Worm (Caenorhabditis elegans) whole organism, L3 larva: ENCODE data around the gene rabr-2.

Experiments used
- ZK546.5 ChIP-seq: sonication (generic microtip); optimal IDR thresholded peaks from 2 replicates; lab custom pipeline; 2017; ENCODE audit warnings: missing biosample characterization, missing genetic modification characterization
- ceh-82 ChIP-seq: fragments of 150-350 bp; optimal IDR thresholded peaks from 2 replicates; lab custom pipeline; 2014; ENCODE audit warnings: missing biosample characterization, missing genetic modification characterization
- eor-1 ChIP-seq, 2 experiments: fragments of 150-350 bp; optimal IDR thresholded peaks; 2 replicates each; lab custom pipeline; 2014 to 2018; ENCODE audit warnings: missing biosample characterization in 2 of 2, missing genetic modification characterization in 2 of 2
- hmg-11 ChIP-seq: sonication (generic microtip); optimal IDR thresholded peaks from 2 replicates; lab custom pipeline; 2016; ENCODE audit warnings: missing genetic modification characterization, missing compliant biosample characterization
- nfya-1 ChIP-seq: sonication (generic microtip); optimal IDR thresholded peaks from 2 replicates; lab custom pipeline; 2017; ENCODE audit warnings: missing genetic modification characterization, mild to moderate bottlenecking, missing compliant biosample characterization, antibody characterized with exemption, moderate library complexity; ENCODE audit not compliant: insufficient read depth
- nhr-11 ChIP-seq: fragments of 150-350 bp; optimal IDR thresholded peaks from 2 replicates; lab custom pipeline; 2014; ENCODE audit warnings: missing biosample characterization, missing genetic modification characterization
- nhr-237 ChIP-seq: fragments of 150-350 bp; optimal IDR thresholded peaks from 2 replicates; lab custom pipeline; 2014; ENCODE audit warnings: missing biosample characterization, missing genetic modification characterization
- nhr-76 ChIP-seq: fragments of 150-350 bp; sonication (generic microtip); optimal IDR thresholded peaks from 5 replicates; lab custom pipeline; 2014; ENCODE audit warnings: missing biosample characterization, missing genetic modification characterization
- skn-1 ChIP-seq: fragments of 150-350 bp; optimal IDR thresholded peaks from 2 replicates; lab custom pipeline; 2014; ENCODE audit warnings: missing biosample characterization, missing genetic modification characterization

DNA sequence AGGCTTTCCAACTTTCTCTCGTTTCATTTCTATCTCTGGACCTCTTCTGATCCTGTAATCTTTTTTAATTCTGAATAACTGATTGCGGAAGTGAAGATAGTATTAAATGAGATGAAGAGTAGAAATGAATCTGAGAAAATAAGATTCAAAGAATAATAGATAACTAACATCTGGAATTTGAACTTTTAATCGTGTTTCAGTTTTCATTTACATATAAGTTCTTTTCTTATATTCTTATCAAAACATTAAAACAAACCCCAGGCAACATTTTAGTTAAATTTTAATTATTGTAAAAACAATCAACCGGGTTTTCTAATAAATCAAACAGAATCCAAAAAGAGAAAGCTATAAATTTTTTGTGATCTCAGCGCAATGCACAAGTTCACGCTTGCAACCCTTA lies 29.9 kb downstream of the rabr-2 start:
- TF ChIP-seq nhr-237 (tag; lab: Kevin White, UChicago): no peak
- TF ChIP-seq nfya-1 (tag; lab: Kevin White, UChicago): no peak
- no peak for TF ChIP-seq hmg-11 (tag; lab: Kevin White, UChicago)
- no peak for TF ChIP-seq nhr-11 (tag; lab: Kevin White, UChicago)
- no peak for TF ChIP-seq skn-1 (tag; lab: Kevin White, UChicago)
- no peak for TF ChIP-seq ceh-82 (tag; lab: Kevin White, UChicago)
- TF ChIP-seq ZK546.5 (tag; lab: Kevin White, UChicago): no peak
- no peak for TF ChIP-seq nhr-76 (tag; lab: Kevin White, UChicago)
- TF ChIP-seq eor-1 (tag; optimal IDR thresholded peaks at IDR 0.05; lab: Kevin White, UChicago): no peak
